Fruit fly (Drosophila melanogaster): ENCODE measurements around the gene CG18549.
A peak's percentile ranks its signal among the peaks of the same experiment; 100 is the strongest.
"Not testable (repeated sequence)": the region's sequence is repeated elsewhere in the genome, so short reads cannot be mapped to it uniquely, and the experiment has no call there.

CG18549 gene

DNA sequence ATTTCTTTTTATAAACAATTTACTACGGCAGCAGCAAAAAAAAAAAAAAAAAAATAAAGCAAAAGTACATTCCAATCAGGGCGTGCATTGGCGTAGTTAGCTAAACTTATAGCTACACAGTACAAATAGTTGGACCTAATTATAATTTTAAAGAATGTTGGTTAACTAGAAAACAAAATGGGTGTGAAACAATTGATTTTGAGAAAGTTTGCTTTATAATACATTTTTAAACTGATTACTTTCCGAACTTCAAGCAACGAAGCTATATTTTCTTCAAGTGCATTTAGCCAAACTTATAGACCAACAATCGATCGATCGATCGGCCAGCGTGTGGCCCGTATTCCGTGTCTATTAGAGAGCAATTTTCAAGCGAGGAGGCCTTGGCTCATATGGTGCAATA, 2.3 kb downstream of the CG18549 start:
- TF ChIP-seq CG17801 (GFP tag; optimal IDR thresholded peaks at IDR 0.05; ENCODE audit: partially characterized antibody) = peak; percentile 60

DNA sequence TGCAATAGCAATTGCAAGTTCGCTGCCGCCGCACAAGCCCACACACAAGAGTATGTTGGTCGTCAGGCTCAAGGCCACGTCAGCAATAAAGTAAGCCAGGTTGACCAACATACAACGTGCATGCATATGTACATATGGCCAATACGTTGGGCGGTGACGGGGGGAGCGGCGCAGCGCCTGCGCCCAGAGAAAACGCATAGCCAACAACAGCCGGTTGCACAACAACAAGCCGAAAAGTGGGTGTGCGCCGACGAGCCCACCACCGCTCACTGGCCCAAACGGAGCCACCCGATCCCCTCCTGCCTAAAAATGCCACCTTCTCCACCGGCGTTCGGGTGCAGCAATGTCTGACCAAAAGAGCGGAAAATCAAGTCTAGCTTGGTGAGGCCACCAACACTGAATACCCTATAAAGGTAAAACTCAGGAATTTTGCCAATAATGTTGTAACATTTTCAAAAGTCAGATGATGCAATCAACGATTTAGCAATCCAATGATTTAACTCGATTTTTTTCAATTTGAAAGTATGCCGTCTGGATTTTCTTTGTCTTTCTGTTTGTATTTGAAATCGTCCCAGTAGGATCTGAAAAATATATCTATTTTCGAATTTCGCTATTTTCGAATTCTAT, 2.9 kb downstream of the CG18549 start, which contains the start of gene CG5509:
Gene CG5509 (plus strand): TSS at position 577 of the 627 bp plus-strand sequence.
- TF ChIP-seq CG17801 (GFP tag; optimal IDR thresholded peaks at IDR 0.05; ENCODE audit: partially characterized antibody) = no peak

DNA sequence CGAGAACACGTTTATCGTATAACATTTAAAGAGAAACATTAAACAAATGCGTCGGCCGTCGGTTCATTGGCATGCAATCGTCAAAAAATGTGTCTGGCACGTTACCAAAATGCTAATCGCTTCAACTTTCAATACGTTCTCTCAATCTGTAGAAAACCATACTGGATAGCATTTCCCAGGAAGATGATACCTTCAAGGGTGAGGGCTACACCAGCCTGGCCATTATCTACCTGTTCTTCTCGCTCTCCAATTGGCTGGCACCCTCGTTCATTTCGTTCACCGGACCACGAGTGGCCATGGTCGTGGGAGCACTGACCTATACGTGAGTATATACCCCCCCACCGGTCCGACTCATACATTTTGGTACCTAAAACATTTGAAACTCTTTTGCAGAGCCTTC, 5.4 kb downstream of the CG18549 start:
- TF ChIP-seq CG17801 (GFP tag; optimal IDR thresholded peaks at IDR 0.05; ENCODE audit: partially characterized antibody) = no peak

DNA sequence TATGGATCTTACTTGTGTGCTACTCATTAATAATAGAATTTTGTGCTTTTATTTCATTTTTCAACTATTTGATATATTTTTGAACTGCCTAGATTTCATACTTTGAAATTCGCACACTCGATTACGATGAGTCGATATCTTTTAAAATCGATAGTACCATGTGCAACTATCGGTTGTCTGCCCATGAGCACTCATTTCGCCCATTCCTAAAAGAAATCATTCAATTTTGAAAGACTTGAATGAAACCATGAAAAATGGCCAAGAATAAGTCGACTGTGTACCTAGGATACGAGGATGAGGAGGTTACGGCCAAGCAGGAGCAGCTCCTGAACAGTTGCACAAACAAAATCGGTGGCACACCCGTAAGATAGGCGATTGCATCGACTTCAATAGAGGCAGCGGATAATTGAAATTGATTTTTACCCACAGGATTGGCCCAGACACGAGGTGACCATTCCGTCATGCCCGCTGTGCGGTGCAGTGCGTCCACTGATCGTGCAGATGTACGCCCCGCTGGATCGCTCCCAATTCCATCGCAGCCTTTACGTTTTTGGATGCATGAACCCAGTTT, 7.4 kb downstream of the CG18549 start, which contains the start of gene trus:
Gene trus (plus strand): TSS at position 204 of the 571 bp plus-strand sequence.
- peak; percentile 30 for TF ChIP-seq CG17801 (GFP tag; optimal IDR thresholded peaks at IDR 0.05; ENCODE audit: partially characterized antibody)

DNA sequence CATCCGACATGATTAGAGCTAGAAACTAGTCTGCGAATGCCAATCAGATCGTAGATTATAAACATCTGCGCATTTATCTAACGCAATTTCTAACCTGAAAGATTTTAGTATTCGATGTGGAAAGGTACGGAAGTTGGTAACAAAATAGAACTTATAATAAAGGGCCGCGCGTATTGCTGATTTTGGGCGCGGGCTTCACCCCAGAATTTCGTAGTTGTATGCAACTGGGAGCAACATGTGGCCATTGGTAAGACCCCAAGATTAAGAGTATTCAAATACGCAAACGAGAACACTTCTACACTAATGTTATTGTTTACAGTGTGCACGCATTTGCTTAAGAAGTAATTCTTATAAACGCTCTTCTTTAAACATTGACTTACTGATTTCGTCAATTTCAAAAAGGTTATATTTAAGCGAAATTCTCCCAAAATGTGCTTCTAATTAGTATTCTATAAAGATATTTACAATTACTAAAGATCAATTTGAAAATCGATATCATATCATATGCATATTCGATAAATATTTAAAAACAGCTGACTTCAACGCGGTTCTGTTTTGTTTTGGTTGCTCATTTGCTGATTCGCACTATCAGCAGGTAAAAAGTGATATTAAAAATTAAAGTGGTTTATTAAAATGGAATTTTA, 10.9 kb downstream of the CG18549 start, which contains the start of the genes CG5961 and Polr3C:
Gene CG5961 (minus strand): TSS at position 416 of the 644 bp plus-strand sequence.
Gene Polr3C (plus strand): TSS at position 536 of the 644 bp plus-strand sequence.
- TF ChIP-seq CG17801 (GFP tag; optimal IDR thresholded peaks at IDR 0.05; ENCODE audit: partially characterized antibody) = peak; percentile 4

DNA sequence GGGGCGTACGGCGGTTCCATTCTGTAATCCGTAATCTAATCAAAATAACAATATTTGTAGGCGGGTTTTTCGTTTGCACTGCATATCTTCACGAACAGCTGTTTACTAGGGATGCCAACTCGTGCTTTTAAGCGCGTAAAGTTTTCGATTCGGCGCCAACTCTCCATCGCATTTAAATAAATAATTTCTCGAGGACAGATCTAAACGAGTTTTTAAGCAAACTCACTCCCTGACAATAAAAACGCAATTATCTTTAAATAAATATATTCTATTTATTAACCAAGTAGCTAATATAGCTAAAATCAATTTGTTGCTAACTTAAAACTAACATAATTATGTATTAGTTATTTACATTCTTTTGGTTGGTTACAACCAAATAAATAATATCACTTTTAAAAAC, 16.1 kb downstream of the CG18549 start, which contains the start of gene CG5608:
Gene CG5608 (minus strand): TSS at position 101 of the 400 bp plus-strand sequence.
- not testable (repeated sequence) for TF ChIP-seq CG17801 (GFP tag; optimal IDR thresholded peaks at IDR 0.05; ENCODE audit: partially characterized antibody)

DNA sequence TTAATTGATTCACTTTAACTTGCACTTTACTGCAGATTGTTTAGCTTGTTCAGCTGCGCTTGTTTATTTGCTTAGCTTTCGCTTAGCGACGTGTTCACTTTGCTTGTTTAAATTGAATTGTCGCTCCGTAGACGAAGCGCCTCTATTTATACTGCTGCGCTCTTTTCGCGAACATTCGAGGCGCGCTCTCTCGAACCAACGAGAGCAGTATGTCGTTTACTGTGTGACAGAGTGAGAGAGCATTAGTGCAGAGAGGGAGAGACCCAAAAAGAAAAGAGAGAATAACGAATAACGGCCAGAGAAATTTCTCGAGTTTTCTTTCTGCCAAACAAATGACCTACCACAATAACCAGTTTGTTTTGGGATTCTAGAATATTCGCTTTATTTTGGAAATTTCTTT, 18.6 kb downstream of the CG18549 start, which contains the start of gene Hsp70Ba:
Gene Hsp70Ba (minus strand): TSS at position 102 of the 400 bp plus-strand sequence.
- TF ChIP-seq CG17801 (GFP tag; optimal IDR thresholded peaks at IDR 0.05; ENCODE audit: partially characterized antibody) = not testable (repeated sequence)

DNA sequence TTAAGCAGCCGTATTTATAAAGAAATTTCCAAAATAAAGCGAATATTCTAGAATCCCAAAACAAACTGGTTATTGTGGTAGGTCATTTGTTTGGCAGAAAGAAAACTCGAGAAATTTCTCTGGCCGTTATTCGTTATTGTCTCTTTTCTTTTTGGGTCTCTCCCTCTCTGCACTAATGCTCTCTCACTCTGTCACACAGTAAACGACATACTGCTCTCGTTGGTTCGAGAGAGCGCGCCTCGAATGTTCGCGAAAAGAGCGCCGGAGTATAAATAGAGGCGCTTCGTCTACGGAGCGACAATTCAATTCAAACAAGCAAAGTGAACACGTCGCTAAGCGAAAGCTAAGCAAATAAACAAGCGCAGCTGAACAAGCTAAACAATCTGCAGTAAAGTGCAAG, 53.1 kb downstream of the CG18549 start, which contains the start of gene Hsp70Bbb:
Gene Hsp70Bbb (plus strand): TSS at position 301 of the 400 bp plus-strand sequence.
- TF ChIP-seq CG17801 (GFP tag; optimal IDR thresholded peaks at IDR 0.05; ENCODE audit: partially characterized antibody) = not testable (repeated sequence)

DNA sequence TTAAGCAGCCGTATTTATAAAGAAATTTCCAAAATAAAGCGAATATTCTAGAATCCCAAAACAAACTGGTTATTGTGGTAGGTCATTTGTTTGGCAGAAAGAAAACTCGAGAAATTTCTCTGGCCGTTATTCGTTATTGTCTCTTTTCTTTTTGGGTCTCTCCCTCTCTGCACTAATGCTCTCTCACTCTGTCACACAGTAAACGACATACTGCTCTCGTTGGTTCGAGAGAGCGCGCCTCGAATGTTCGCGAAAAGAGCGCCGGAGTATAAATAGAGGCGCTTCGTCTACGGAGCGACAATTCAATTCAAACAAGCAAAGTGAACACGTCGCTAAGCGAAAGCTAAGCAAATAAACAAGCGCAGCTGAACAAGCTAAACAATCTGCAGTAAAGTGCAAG, 56.4 kb downstream of the CG18549 start, which contains the start of gene Hsp70Bb:
Gene Hsp70Bb (plus strand): TSS at position 301 of the 400 bp plus-strand sequence.
- TF ChIP-seq CG17801 (GFP tag; optimal IDR thresholded peaks at IDR 0.05; ENCODE audit: partially characterized antibody) = not testable (repeated sequence)

Measured in ovary, adult (tissue).